Fruit fly (Drosophila melanogaster): ENCODE data around the gene ex.

ex gene

dm6 chr2L:472073-472590 is 41.1 kb downstream of the ex start, which contains the start of gene CG4297 (continued):
- TF ChIP-seq Lpt (GFP tag; optimal IDR thresholded peaks at IDR 0.05) (no peak), CG3065 (GFP tag; optimal IDR thresholded peaks at IDR 0.05) (peak; percentile 70), insv (GFP tag; optimal IDR thresholded peaks at IDR 0.05) (peak in 1 of 2 experiments; percentile 50), Hr3 (GFP tag; optimal IDR thresholded peaks at IDR 0.05) (peak; percentile 92), run (tag; optimal IDR thresholded peaks at IDR 0.05) (peak; percentile 87), abd-A (tag; optimal IDR thresholded peaks at IDR 0.05) (peak; percentile 73), CG14965 (GFP tag; optimal IDR thresholded peaks at IDR 0.05; ENCODE audit: borderline replicate concordance) (peak; percentile 77), CG7357 (GFP tag; IDR thresholded peaks at IDR 0.05) (peak; percentile 86), CG17385 (GFP tag; optimal IDR thresholded peaks at IDR 0.05) (peak; percentile 86), crp (GFP tag; optimal IDR thresholded peaks at IDR 0.05) (peak in 1 of 2 experiments; percentile 47), Hsf (GFP tag; optimal IDR thresholded peaks at IDR 0.05) (peak; percentile 94), Sox102F (GFP tag; optimal IDR thresholded peaks at IDR 0.05) (peak; percentile 95), CG7928 (GFP tag; optimal IDR thresholded peaks at IDR 0.05) (peak; percentile 65), Dbx (GFP tag; IDR thresholded peaks at IDR 0.05) (no peak), salm (tag; optimal IDR thresholded peaks at IDR 0.05) (peak; percentile 91), CG11456 (GFP tag; IDR thresholded peaks at IDR 0.05) (no peak), CG10267 (tag; optimal IDR thresholded peaks at IDR 0.05) (peak; percentile 82), CG34422 (GFP tag; IDR thresholded peaks at IDR 0.05) (no peak), H15 (GFP tag; IDR thresholded peaks at IDR 0.05) (no peak), dmrt11E (tag; optimal IDR thresholded peaks at IDR 0.05) (peak; percentile 60), CoRest (tag; optimal IDR thresholded peaks at IDR 0.05) (peak; percentile 92), wek (GFP tag; optimal IDR thresholded peaks at IDR 0.05) (peak; percentile 89), D (optimal IDR thresholded peaks at IDR 0.05) (no peak), D (GFP tag; optimal IDR thresholded peaks at IDR 0.05) (peak; percentile 90), Ravus (GFP tag; IDR thresholded peaks at IDR 0.05) (no peak), croc (GFP tag; conservative IDR thresholded peaks at IDR 0.05) (peak; percentile 84), Lim3 (GFP tag; IDR thresholded peaks at IDR 0.05) (no peak), CG2116 (GFP tag; optimal IDR thresholded peaks at IDR 0.05) (peak; percentile 47), CG18599 (GFP tag; optimal IDR thresholded peaks at IDR 0.05) (peak; percentile 96), Usf (GFP tag; optimal IDR thresholded peaks at IDR 0.05) (peak; percentile 78), unpg (GFP tag; optimal IDR thresholded peaks at IDR 0.05) (peak; percentile 94), ken (GFP tag; IDR thresholded peaks at IDR 0.05) (no peak), Ets65A (GFP tag) (peak; percentile 99), CG7963 (GFP tag; IDR thresholded peaks at IDR 0.05; ENCODE audit: partially characterized antibody) (no peak), mld (GFP tag; IDR thresholded peaks at IDR 0.05; ENCODE audit: partially characterized antibody) (no peak), dm (GFP tag; optimal IDR thresholded peaks at IDR 0.05) (peak; percentile 84), gce (GFP tag; IDR thresholded peaks at IDR 0.05) (no peak), Doc2 (GFP tag; IDR thresholded peaks at IDR 0.05) (no peak), ash1 (GFP tag; optimal IDR thresholded peaks at IDR 0.05) (peak; percentile 75), CG10321 (GFP tag; IDR thresholded peaks at IDR 0.05) (no peak), Opbp (GFP tag; IDR thresholded peaks at IDR 0.05; ENCODE audit: partially characterized antibody) (no peak), pan (optimal IDR thresholded peaks at IDR 0.05) (no peak), pan (GFP tag; optimal IDR thresholded peaks at IDR 0.05 in 1 of 2, IDR thresholded peaks at IDR 0.05 in 1 of 2) (no peak), CG12942 (GFP tag; optimal IDR thresholded peaks at IDR 0.05) (peak; percentile 87), CG31388 (GFP tag; optimal IDR thresholded peaks at IDR 0.05) (peak; percentile 80), repo (GFP tag; optimal IDR thresholded peaks at IDR 0.05) (peak; percentile 94), oc (tag; optimal IDR thresholded peaks at IDR 0.05) (peak; percentile 94), CG10979 (tag; optimal IDR thresholded peaks at IDR 0.05) (peak; percentile 90), CG11085 (GFP tag; IDR thresholded peaks at IDR 0.05) (no peak), sens-2 (GFP tag; IDR thresholded peaks at IDR 0.05) (no peak), D19B (GFP tag; optimal IDR thresholded peaks at IDR 0.05) (peak; percentile 88)
